Fruit fly (Drosophila melanogaster): ENCODE data around the gene Ccdc58.

DNA sequence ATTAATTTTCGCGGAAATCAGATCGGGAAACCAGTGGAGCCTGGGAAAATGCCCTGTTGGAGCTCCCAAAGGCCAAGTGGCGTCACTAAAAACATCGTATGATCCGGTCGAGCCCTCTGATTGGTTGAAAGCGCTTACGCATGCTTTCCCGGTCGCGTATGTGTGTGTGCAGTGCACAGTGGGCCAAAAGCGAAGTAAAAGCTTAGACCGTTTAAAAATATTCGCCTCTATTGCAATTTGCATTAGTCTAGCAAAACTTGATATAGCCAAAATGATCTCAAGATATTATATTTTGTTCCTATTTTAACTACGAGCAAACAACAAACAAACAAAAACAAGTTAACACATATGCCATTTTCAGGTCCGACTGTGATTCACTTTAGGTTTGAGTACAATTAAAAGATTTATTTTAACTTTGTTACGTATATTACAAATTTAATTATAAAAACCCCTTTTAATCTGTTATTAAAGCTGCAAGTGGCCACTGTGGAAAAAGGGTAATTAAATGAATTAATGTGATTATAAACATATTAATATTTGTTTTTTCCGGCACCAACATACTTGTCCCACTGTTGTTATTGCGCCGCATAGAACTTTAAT, 10.7 kb upstream of the Ccdc58 start:
- TF ChIP-seq OdsH (GFP tag; optimal IDR thresholded peaks at IDR 0.05), result peak; percentile 90
- TF ChIP-seq lola (GFP tag; optimal IDR thresholded peaks at IDR 0.05), result no peak
- peak; percentile 21 to 91 for TF ChIP-seq foxo (GFP tag; optimal IDR thresholded peaks at IDR 0.05)
- no peak for TF ChIP-seq dmrt93B (GFP tag; optimal IDR thresholded peaks at IDR 0.05)
- TF ChIP-seq woc (GFP tag; optimal IDR thresholded peaks at IDR 0.05), result peak; percentile 89
- TF ChIP-seq Vsx2 (GFP tag; optimal IDR thresholded peaks at IDR 0.05; ENCODE audit: partially characterized antibody), result no peak
- peak; percentile 78 for TF ChIP-seq psq (GFP tag; optimal IDR thresholded peaks at IDR 0.05)
- peak; percentile 89 for TF ChIP-seq Sp1 (GFP tag; optimal IDR thresholded peaks at IDR 0.05)
- peak; percentile 83 for TF ChIP-seq sv (GFP tag; optimal IDR thresholded peaks at IDR 0.05)

Data from whole organism, wandering third instar larva.